Worm (Caenorhabditis elegans) whole organism, late embryonic: ENCODE measurements around the gene T26E4.2.

Experiments used
- C08G9.2 ChIP-seq: sonication (generic microtip); optimal IDR thresholded peaks from 2 replicates; lab custom pipeline; 2016; ENCODE audit warnings: mild to moderate bottlenecking, missing genetic modification characterization, moderate library complexity, missing compliant biosample characterization
- C38D4.7 ChIP-seq: fragments of 200-800 bp; sonication (Bioruptor generic); optimal IDR thresholded peaks from 2 replicates; lab custom pipeline; 2018; ENCODE audit warnings: mild to moderate bottlenecking, missing genetic modification characterization, moderate library complexity, missing compliant biosample characterization
- F13H6.1 ChIP-seq: sonication (generic microtip); optimal IDR thresholded peaks from 2 replicates; lab custom pipeline; 2016; ENCODE audit warnings: missing genetic modification characterization, missing compliant biosample characterization
- K02D7.2 ChIP-seq: sonication (generic microtip); optimal IDR thresholded peaks from 2 replicates; lab custom pipeline; 2017; ENCODE audit warnings: mild to moderate bottlenecking, missing genetic modification characterization, missing compliant biosample characterization
- ahr-1 ChIP-seq: sonication (generic microtip); optimal IDR thresholded peaks from 2 replicates; lab custom pipeline; 2016; ENCODE audit warnings: missing genetic modification characterization, missing compliant biosample characterization
- ama-1 ChIP-seq: fragments of 150-350 bp; optimal IDR thresholded peaks from 2 replicates; lab custom pipeline; 2014
- ceh-18 ChIP-seq: sonication (generic microtip); optimal IDR thresholded peaks from 2 replicates; lab custom pipeline; 2016; ENCODE audit warnings: missing genetic modification characterization, missing compliant biosample characterization
- ceh-19 ChIP-seq: fragments of 200-800 bp; sonication (Bioruptor generic); optimal IDR thresholded peaks from 2 replicates; lab custom pipeline; 2018; ENCODE audit warnings: mild to moderate bottlenecking, missing genetic modification characterization, missing compliant biosample characterization
- ceh-2 ChIP-seq: sonication (generic microtip); optimal IDR thresholded peaks from 2 replicates; lab custom pipeline; 2016; ENCODE audit warnings: missing genotype, missing genetic modification characterization, missing compliant biosample characterization
- ceh-24 ChIP-seq: sonication (generic microtip); optimal IDR thresholded peaks from 2 replicates; lab custom pipeline; 2016; ENCODE audit warnings: mild to moderate bottlenecking, missing genetic modification characterization, missing compliant biosample characterization
- ceh-30 ChIP-seq: fragments of 150-350 bp; optimal IDR thresholded peaks from 2 replicates; lab custom pipeline; 2014; ENCODE audit warnings: missing biosample characterization, missing genetic modification characterization
- ceh-48 ChIP-seq: sonication (generic microtip); optimal IDR thresholded peaks from 2 replicates; lab custom pipeline; 2016; ENCODE audit warnings: missing genetic modification characterization, inconsistent platforms, missing compliant biosample characterization
- ceh-9 ChIP-seq: sonication (generic microtip); optimal IDR thresholded peaks from 2 replicates; lab custom pipeline; 2016; ENCODE audit warnings: mild to moderate bottlenecking, missing genetic modification characterization, inconsistent platforms, missing compliant biosample characterization
- che-1 ChIP-seq: sonication (generic microtip); optimal IDR thresholded peaks from 2 replicates; lab custom pipeline; 2016; ENCODE audit warnings: mild to moderate bottlenecking, missing genetic modification characterization, missing compliant biosample characterization
- dmd-4 ChIP-seq: sonication (generic microtip); optimal IDR thresholded peaks from 2 replicates; lab custom pipeline; 2016; ENCODE audit warnings: borderline replicate concordance, missing genetic modification characterization, missing compliant biosample characterization
- dve-1 ChIP-seq: sonication (generic microtip); optimal IDR thresholded peaks from 2 replicates; lab custom pipeline; 2017; ENCODE audit warnings: antibody characterized with exemption, mild to moderate bottlenecking, missing genetic modification characterization, missing compliant biosample characterization
- elt-2 ChIP-seq: sonication (generic microtip); optimal IDR thresholded peaks from 2 replicates; lab custom pipeline; 2016; ENCODE audit warnings: missing genetic modification reagents, missing genetic modification characterization, missing compliant biosample characterization
- ets-4 ChIP-seq: sonication (generic microtip); optimal IDR thresholded peaks from 2 replicates; lab custom pipeline; 2016; ENCODE audit warnings: missing genetic modification characterization, missing compliant biosample characterization
- eyg-1 ChIP-seq: sonication (generic microtip); optimal IDR thresholded peaks from 2 replicates; lab custom pipeline; 2016; ENCODE audit warnings: missing genotype, missing genetic modification characterization, missing compliant biosample characterization
- fax-1 ChIP-seq: sonication (generic microtip); optimal IDR thresholded peaks from 2 replicates; lab custom pipeline; 2016; ENCODE audit warnings: missing genotype, missing genetic modification characterization, missing compliant biosample characterization
- fkh-6 ChIP-seq: sonication (generic microtip); optimal IDR thresholded peaks from 2 replicates; lab custom pipeline; 2016; ENCODE audit warnings: missing genetic modification characterization, missing compliant biosample characterization
- gmeb-2 ChIP-seq: sonication (generic microtip); optimal IDR thresholded peaks from 2 replicates; lab custom pipeline; 2016; ENCODE audit warnings: missing genetic modification characterization, inconsistent platforms, missing compliant biosample characterization
- hlh-13 ChIP-seq: fragments of 200-800 bp; sonication (Bioruptor generic); optimal IDR thresholded peaks from 2 replicates; lab custom pipeline; 2018; ENCODE audit warnings: mild to moderate bottlenecking, missing genetic modification characterization, missing compliant biosample characterization
- hlh-15 ChIP-seq: sonication (generic microtip); optimal IDR thresholded peaks from 2 replicates; lab custom pipeline; 2016; ENCODE audit warnings: missing genetic modification characterization, missing compliant biosample characterization
- hlh-30 ChIP-seq: sonication (generic microtip); optimal IDR thresholded peaks from 2 replicates; lab custom pipeline; 2017; ENCODE audit warnings: antibody characterized with exemption, missing genetic modification characterization, missing compliant biosample characterization; ENCODE audit not compliant: insufficient read depth
- hlh-8 ChIP-seq: sonication (generic microtip); optimal IDR thresholded peaks from 2 replicates; lab custom pipeline; 2016; ENCODE audit warnings: missing genotype, missing genetic modification characterization, missing compliant biosample characterization
- lim-6 ChIP-seq: sonication (generic microtip); optimal IDR thresholded peaks from 2 replicates; lab custom pipeline; 2016; ENCODE audit warnings: missing genetic modification characterization, missing compliant biosample characterization
- lin-11 ChIP-seq: fragments of 200-800 bp; sonication (Bioruptor generic); optimal IDR thresholded peaks from 2 replicates; lab custom pipeline; 2018; ENCODE audit warnings: mild to moderate bottlenecking, missing genetic modification characterization, missing compliant biosample characterization
- madf-2 ChIP-seq: sonication (generic microtip); optimal IDR thresholded peaks from 2 replicates; lab custom pipeline; 2017; ENCODE audit warnings: missing genetic modification characterization, missing compliant biosample characterization
- nfya-1 ChIP-seq: sonication (generic microtip); optimal IDR thresholded peaks from 2 replicates; lab custom pipeline; 2017; ENCODE audit warnings: missing genetic modification characterization, mild to moderate bottlenecking, missing compliant biosample characterization, antibody characterized with exemption, moderate library complexity
- npax-4 ChIP-seq: sonication (generic microtip); optimal IDR thresholded peaks from 2 replicates; lab custom pipeline; 2016; ENCODE audit warnings: missing genetic modification characterization, missing compliant biosample characterization
- pag-3 ChIP-seq: sonication (generic microtip); optimal IDR thresholded peaks from 2 replicates; lab custom pipeline; 2016; ENCODE audit warnings: missing compliant biosample characterization, missing genetic modification characterization, borderline replicate concordance
- pat-9 ChIP-seq: fragments of 200-800 bp; sonication (Bioruptor generic); optimal IDR thresholded peaks from 2 replicates; lab custom pipeline; 2018; ENCODE audit warnings: mild to moderate bottlenecking, missing genetic modification characterization, moderate library complexity, missing compliant biosample characterization
- pax-1 ChIP-seq: fragments of 150-350 bp; optimal IDR thresholded peaks from 2 replicates; lab custom pipeline; 2014; ENCODE audit warnings: missing biosample characterization, missing genetic modification characterization
- pha-2 ChIP-seq: sonication (generic microtip); optimal IDR thresholded peaks from 2 replicates; lab custom pipeline; 2017; ENCODE audit warnings: mild to moderate bottlenecking, missing genetic modification characterization, missing compliant biosample characterization
- ref-2 ChIP-seq: sonication (generic microtip); optimal IDR thresholded peaks from 2 replicates; lab custom pipeline; 2016; ENCODE audit warnings: missing genetic modification characterization, missing compliant biosample characterization
- rnt-1 ChIP-seq: sonication (generic microtip); optimal IDR thresholded peaks from 2 replicates; lab custom pipeline; 2016; ENCODE audit warnings: missing genetic modification characterization, missing compliant biosample characterization
- sox-2 ChIP-seq: fragments of 200-800 bp; sonication (Bioruptor generic); IDR thresholded peaks from 2 replicates; pipeline ENCODE4 v1.3.6; 2022; ENCODE audit warnings: missing genetic modification reagents, missing genetic modification characterization, missing compliant biosample characterization
- sox-4 ChIP-seq: sonication (generic microtip); optimal IDR thresholded peaks from 2 replicates; lab custom pipeline; 2017; ENCODE audit warnings: mild to moderate bottlenecking, missing genetic modification characterization, inconsistent platforms, missing compliant biosample characterization
- tbx-2 ChIP-seq: sonication (generic microtip); optimal IDR thresholded peaks from 2 replicates; lab custom pipeline; 2016; ENCODE audit warnings: missing genetic modification characterization, missing compliant biosample characterization
- zip-5 ChIP-seq: sonication (generic microtip); optimal IDR thresholded peaks from 2 replicates; lab custom pipeline; 2016; ENCODE audit warnings: missing genetic modification characterization, missing compliant biosample characterization
- ztf-16 ChIP-seq: sonication (generic microtip); optimal IDR thresholded peaks from 2 replicates; lab custom pipeline; 2017; ENCODE audit warnings: missing genetic modification characterization, missing compliant biosample characterization

Gene T26E4.2

ce11 chrV:15793270-15793669 lies 12.1 kb downstream of the T26E4.2 start, which contains the start of gene T26E4.7:
T26E4.7 (plus strand) TSS chrV:15793570.
- no peak for TF ChIP-seq ceh-9 (tag; lab: Kevin White, UChicago)
- TF ChIP-seq ets-4 (tag; lab: Kevin White, UChicago): no peak
- TF ChIP-seq ceh-30 (tag; lab: Kevin White, UChicago): no peak
- TF ChIP-seq npax-4: no peak
- no peak for TF ChIP-seq ceh-19 (GFP tag; lab: Kevin White, UChicago)
- no peak for TF ChIP-seq pax-1
- no peak for TF ChIP-seq tbx-2 (tag; lab: Kevin White, UChicago)
- TF ChIP-seq dmd-4 (tag; lab: Kevin White, UChicago): no peak
- TF ChIP-seq ama-1: no peak
- TF ChIP-seq che-1 (tag; lab: Kevin White, UChicago): no peak
- TF ChIP-seq elt-2: no peak
- no peak for TF ChIP-seq hlh-8 (tag; lab: Kevin White, UChicago)
- no peak for TF ChIP-seq fkh-6
- TF ChIP-seq ceh-24 (tag; lab: Kevin White, UChicago): no peak
- no peak for TF ChIP-seq nfya-1
- TF ChIP-seq pag-3 (tag; lab: Kevin White, UChicago): no peak
- no peak for TF ChIP-seq ceh-2 (tag; lab: Kevin White, UChicago)

ce11 chrV:15796087-15796486 lies 14.9 kb downstream of the T26E4.2 start, which contains the start of gene nhr-223:
nhr-223 (plus strand) TSS chrV:15796387.
- TF ChIP-seq dmd-4 (tag; lab: Kevin White, UChicago): no peak
- TF ChIP-seq nfya-1: no peak
- TF ChIP-seq C08G9.2 (tag; lab: Kevin White, UChicago): no peak
- no peak for TF ChIP-seq dve-1 (tag; lab: Kevin White, UChicago)
- no peak for TF ChIP-seq elt-2
- no peak for TF ChIP-seq zip-5
- no peak for TF ChIP-seq C38D4.7 (GFP tag; lab: Kevin White, UChicago)
- TF ChIP-seq ahr-1: no peak
- TF ChIP-seq ceh-18 (tag; lab: Kevin White, UChicago): no peak
- no peak for TF ChIP-seq pha-2 (tag; lab: Kevin White, UChicago)
- no peak for TF ChIP-seq hlh-30
- TF ChIP-seq ceh-19 (GFP tag; lab: Kevin White, UChicago): no peak
- no peak for TF ChIP-seq K02D7.2
- no peak for TF ChIP-seq sox-2 (GFP tag; lab: Robert Waterston, UW)
- no peak for TF ChIP-seq ceh-48 (tag; lab: Kevin White, UChicago)
- TF ChIP-seq gmeb-2 (tag; lab: Kevin White, UChicago): no peak

ce11 chrV:15798108-15798507 lies 16.9 kb downstream of the T26E4.2 start, which contains the start of gene T26E4.10:
T26E4.10 (minus strand) TSS chrV:15798208.
- TF ChIP-seq sox-4 (tag; lab: Kevin White, UChicago) (no peak), ceh-2 (tag; lab: Kevin White, UChicago) (no peak), ceh-19 (GFP tag; lab: Kevin White, UChicago) (no peak), lim-6 (tag; lab: Kevin White, UChicago) (no peak), rnt-1 (no peak), ztf-16 (tag; lab: Kevin White, UChicago) (no peak), hlh-13 (GFP tag; lab: Kevin White, UChicago) (no peak), lin-11 (tag; lab: Kevin White, UChicago) (no peak), ref-2 (no peak), eyg-1 (tag; lab: Kevin White, UChicago) (no peak), npax-4 (no peak), pat-9 (tag; lab: Kevin White, UChicago) (no peak), F13H6.1 (tag; lab: Kevin White, UChicago) (no peak), madf-2 (tag; lab: Kevin White, UChicago) (no peak), hlh-15 (no peak), fax-1 (tag; lab: Kevin White, UChicago) (no peak), elt-2 (no peak)
